Fruit fly (Drosophila melanogaster): Measurements from ENCODE around the gene Gld2.

- peak; percentile 75 for TF ChIP-seq Pif1B (GFP tag; optimal IDR thresholded peaks at IDR 0.05)
- TF ChIP-seq D1 (tag; optimal IDR thresholded peaks at IDR 0.05): peak; percentile 34
Observed at dm6 chr3R:22193517-22193916, 18.1 kb upstream of the Gld2 start.
